Fruit fly (Drosophila melanogaster) whole organism, embryonic: Measurements from ENCODE around the gene CG14720.

Experiments used
- ATbp ChIP-seq: fragments of 200-800 bp; sonication (Bioruptor generic); optimal IDR thresholded peaks from 2 replicates; lab custom pipeline; 2017; ENCODE audit warnings: missing biosample characterization, mild to moderate bottlenecking, missing genetic modification characterization, missing genetic modification reagents
- B-H2 ChIP-seq: fragments of 200-800 bp; sonication (Bioruptor generic); optimal IDR thresholded peaks from 2 replicates; lab custom pipeline; 2018; ENCODE audit warnings: missing biosample characterization, mild to moderate bottlenecking, missing genetic modification characterization
- BtbVII ChIP-seq: fragments of 200-800 bp; sonication (Bioruptor generic); optimal IDR thresholded peaks from 3 replicates; lab custom pipeline; 2017; ENCODE audit warnings: missing biosample characterization, mild to moderate bottlenecking, missing genetic modification characterization
- CG10431 ChIP-seq: fragments of 200-800 bp; sonication (Bioruptor generic); optimal IDR thresholded peaks from 3 replicates; lab custom pipeline; 2018; ENCODE audit warnings: missing biosample characterization, mild to moderate bottlenecking, missing genetic modification characterization
- CG10543 ChIP-seq: fragments of 200-800 bp; sonication (Bioruptor generic); optimal IDR thresholded peaks from 3 replicates; lab custom pipeline; 2017; ENCODE audit warnings: missing biosample characterization, mild to moderate bottlenecking, missing genetic modification characterization, moderate library complexity
- CG11085 ChIP-seq: fragments of 200-800 bp; sonication (Bioruptor generic); IDR thresholded peaks from 2 replicates; pipeline ENCODE4 v1.3.6; 2022; ENCODE audit warnings: missing biosample characterization, missing genetic modification characterization
- CG11723 ChIP-seq: fragments of 200-800 bp; sonication (Bioruptor generic); optimal IDR thresholded peaks from 2 replicates; lab custom pipeline; 2017; ENCODE audit warnings: missing biosample characterization, mild to moderate bottlenecking, missing genetic modification characterization
- CG12071 ChIP-seq: fragments of 200-800 bp; sonication (Bioruptor generic); optimal IDR thresholded peaks from 3 replicates; lab custom pipeline; 2018; ENCODE audit warnings: missing biosample characterization, mild to moderate bottlenecking, missing genetic modification characterization
- CG12219 ChIP-seq: fragments of 200-800 bp; sonication (Bioruptor generic); optimal IDR thresholded peaks from 3 replicates; lab custom pipeline; 2018; ENCODE audit warnings: missing biosample characterization, mild to moderate bottlenecking, missing genetic modification characterization
- CG12299 ChIP-seq: fragments of 200-800 bp; sonication (Bioruptor generic); optimal IDR thresholded peaks from 2 replicates; lab custom pipeline; 2018; ENCODE audit warnings: missing biosample characterization, mild to moderate bottlenecking, missing genetic modification characterization
- CG13296 ChIP-seq: fragments of 200-800 bp; sonication (Bioruptor generic); optimal IDR thresholded peaks from 3 replicates; lab custom pipeline; 2018; ENCODE audit warnings: missing biosample characterization, mild to moderate bottlenecking, missing genetic modification characterization
- CG13624 ChIP-seq: fragments of 200-800 bp; sonication (Bioruptor generic); optimal IDR thresholded peaks from 2 replicates; lab custom pipeline; 2016; ENCODE audit warnings: missing biosample characterization, missing genetic modification characterization
- CG15514 ChIP-seq: fragments of 200-800 bp; sonication (Bioruptor generic); optimal IDR thresholded peaks from 3 replicates; lab custom pipeline; 2017; ENCODE audit warnings: missing biosample characterization, missing genetic modification characterization, mild to moderate bottlenecking, moderate library complexity, missing genetic modification reagents
- CG15601 ChIP-seq: fragments of 200-800 bp; sonication (Bioruptor generic); optimal IDR thresholded peaks from 3 replicates; lab custom pipeline; 2019; ENCODE audit warnings: missing biosample characterization, mild to moderate bottlenecking, missing genetic modification characterization, moderate library complexity
- CG1603 ChIP-seq: fragments of 200-800 bp; sonication (Bioruptor generic); optimal IDR thresholded peaks from 2 replicates; lab custom pipeline; 2019; ENCODE audit warnings: missing biosample characterization, mild to moderate bottlenecking, missing genetic modification characterization, moderate library complexity
- CG17612 ChIP-seq: fragments of 200-800 bp; sonication (Bioruptor generic); IDR thresholded peaks from 2 replicates; pipeline ENCODE4 v1.3.6; 2022; ENCODE audit warnings: missing biosample characterization, missing genetic modification characterization
- CG17802 ChIP-seq: fragments of 200-800 bp; sonication (Bioruptor generic); optimal IDR thresholded peaks from 2 replicates; lab custom pipeline; 2018; ENCODE audit warnings: missing biosample characterization, mild to moderate bottlenecking, missing genetic modification characterization, moderate library complexity
- CG31365 ChIP-seq: fragments of 200-800 bp; sonication (Bioruptor generic); optimal IDR thresholded peaks from 2 replicates; lab custom pipeline; 2018; ENCODE audit warnings: missing biosample characterization, mild to moderate bottlenecking, missing genetic modification characterization
- CG34376 ChIP-seq: fragments of 200-800 bp; sonication (Bioruptor generic); optimal IDR thresholded peaks from 2 replicates; lab custom pipeline; 2018; ENCODE audit warnings: missing biosample characterization, mild to moderate bottlenecking, missing genetic modification characterization
- CG7745 ChIP-seq: fragments of 200-800 bp; sonication (Bioruptor generic); optimal IDR thresholded peaks from 2 replicates; lab custom pipeline; 2018; ENCODE audit warnings: missing biosample characterization, mild to moderate bottlenecking, missing genetic modification characterization, moderate library complexity
- Elba2 ChIP-seq: fragments of 200-800 bp; sonication (Bioruptor generic); optimal IDR thresholded peaks from 3 replicates; lab custom pipeline; 2016; ENCODE audit warnings: missing biosample characterization, missing genetic modification characterization
- Ets97D ChIP-seq: fragments of 200-800 bp; sonication (Bioruptor generic); optimal IDR thresholded peaks from 3 replicates; lab custom pipeline; 2016; ENCODE audit warnings: missing biosample characterization, missing genetic modification characterization
- Med ChIP-seq: fragments of 200-800 bp; sonication (Bioruptor generic); peaks from one replicate; lab custom pipeline; 2016; ENCODE audit warnings: missing biosample characterization, missing genetic modification characterization, mild to moderate bottlenecking, inconsistent platforms, moderate library complexity
- NC2α ChIP-seq: fragments of 200-800 bp; sonication (Bioruptor generic); optimal IDR thresholded peaks from 2 replicates; lab custom pipeline; 2016; ENCODE audit warnings: missing biosample characterization, missing genetic modification characterization
- NK7.1 ChIP-seq: fragments of 200-800 bp; sonication (Bioruptor generic); optimal IDR thresholded peaks from 3 replicates; lab custom pipeline; 2016; ENCODE audit warnings: missing biosample characterization, missing genetic modification characterization
- PHDP ChIP-seq: fragments of 200-800 bp; sonication (Bioruptor generic); optimal IDR thresholded peaks from 3 replicates; lab custom pipeline; 2018; ENCODE audit warnings: missing biosample characterization, mild to moderate bottlenecking, missing genetic modification characterization, moderate library complexity
- Pdp1 ChIP-seq, 2 experiments: fragments of 200-800 bp; sonication (Bioruptor generic); optimal IDR thresholded peaks; 3 replicates each; lab custom pipeline; 2016; ENCODE audit warnings: missing biosample characterization in 2 of 2, missing genetic modification characterization in 2 of 2, mild to moderate bottlenecking in 1 of 2, moderate library complexity in 1 of 2
- Spps ChIP-seq: fragments of 200-800 bp; sonication (Bioruptor generic); optimal IDR thresholded peaks from 2 replicates; lab custom pipeline; 2018; ENCODE audit warnings: missing biosample characterization, mild to moderate bottlenecking, missing genetic modification characterization
- Sry-β ChIP-seq: fragments of 200-800 bp; sonication (Bioruptor generic); optimal IDR thresholded peaks from 2 replicates; lab custom pipeline; 2018; ENCODE audit warnings: missing biosample characterization, mild to moderate bottlenecking, missing genetic modification characterization, moderate library complexity
- Ssrp ChIP-seq: fragments of 200-800 bp; sonication (Bioruptor generic); optimal IDR thresholded peaks from 2 replicates; lab custom pipeline; 2018; ENCODE audit warnings: missing biosample characterization, mild to moderate bottlenecking, missing genetic modification characterization, moderate library complexity
- Xrp1 ChIP-seq: fragments of 200-800 bp; sonication (Bioruptor generic); IDR thresholded peaks from 2 replicates; pipeline ENCODE4 v1.3.6; 2022; ENCODE audit warnings: missing biosample characterization, missing genetic modification characterization
- ac ChIP-seq: fragments of 200-800 bp; sonication (Bioruptor generic); optimal IDR thresholded peaks from 3 replicates; lab custom pipeline; 2017; ENCODE audit warnings: missing biosample characterization, mild to moderate bottlenecking, missing genetic modification characterization
- al ChIP-seq: fragments of 200-800 bp; sonication (Bioruptor generic); IDR thresholded peaks from 2 replicates; pipeline ENCODE4 v1.3.6; 2022; ENCODE audit warnings: missing biosample characterization, missing genetic modification characterization
- amos ChIP-seq: fragments of 200-800 bp; sonication (Bioruptor generic); IDR thresholded peaks from 2 replicates; pipeline ENCODE4 v1.3.6; 2022; ENCODE audit warnings: missing biosample characterization, missing genetic modification characterization; ENCODE audit not compliant: partially characterized antibody
- ato ChIP-seq: fragments of 200-800 bp; sonication (Bioruptor generic); IDR thresholded peaks from 2 replicates; pipeline ENCODE4 v1.3.6; 2022; ENCODE audit warnings: missing biosample characterization, missing genetic modification characterization; ENCODE audit not compliant: partially characterized antibody
- cas ChIP-seq: fragments of 200-800 bp; sonication (Bioruptor generic); IDR thresholded peaks from 2 replicates; pipeline ENCODE4 v1.3.6; 2022; ENCODE audit warnings: missing biosample characterization, missing genetic modification characterization
- da ChIP-seq: fragments of 200-800 bp; sonication (Bioruptor generic); optimal IDR thresholded peaks from 2 replicates; lab custom pipeline; 2016; ENCODE audit warnings: missing biosample characterization, missing genetic modification characterization
- dati ChIP-seq: fragments of 200-800 bp; sonication (Bioruptor generic); IDR thresholded peaks from 2 replicates; pipeline ENCODE4 v1.3.6; 2022; ENCODE audit warnings: missing biosample characterization, missing genetic modification characterization
- eve ChIP-seq, 2 experiments: fragments of >200 bp; optimal IDR thresholded peaks; 2 replicates each; lab custom pipeline; 2017; ENCODE audit warnings: missing biosample characterization in 2 of 2, missing genetic modification characterization in 2 of 2
- exex ChIP-seq: fragments of 200-800 bp; sonication (Bioruptor generic); optimal IDR thresholded peaks from 4 replicates; lab custom pipeline; 2018; ENCODE audit warnings: missing biosample characterization, mild to moderate bottlenecking, missing genetic modification characterization, moderate library complexity
- gcm ChIP-seq: fragments of 200-800 bp; sonication (Bioruptor generic); optimal IDR thresholded peaks from 2 replicates; lab custom pipeline; 2019; ENCODE audit warnings: missing biosample characterization, mild to moderate bottlenecking, missing genetic modification characterization, moderate library complexity
- grn ChIP-seq: fragments of 200-800 bp; sonication (Bioruptor generic); optimal IDR thresholded peaks from 3 replicates; lab custom pipeline; 2017; ENCODE audit warnings: missing biosample characterization, missing genetic modification characterization
- pb ChIP-seq: fragments of 200-800 bp; sonication (Bioruptor generic); optimal IDR thresholded peaks from 3 replicates; lab custom pipeline; 2016; ENCODE audit warnings: missing biosample characterization, missing genetic modification characterization
- salm ChIP-seq: fragments of 200-800 bp; sonication (Bioruptor generic); optimal IDR thresholded peaks from 2 replicates; lab custom pipeline; 2018; ENCODE audit warnings: missing biosample characterization, mild to moderate bottlenecking, missing genetic modification characterization
- sd ChIP-seq: fragments of 200-800 bp; sonication (Bioruptor generic); optimal IDR thresholded peaks from 3 replicates; lab custom pipeline; 2018; ENCODE audit warnings: missing biosample characterization, mild to moderate bottlenecking, missing genetic modification characterization, moderate library complexity
- sim ChIP-seq: fragments of 200-800 bp; sonication (Bioruptor generic); IDR thresholded peaks from 2 replicates; pipeline ENCODE4 v1.3.6; 2022; ENCODE audit warnings: missing biosample characterization, missing genetic modification characterization
- twi ChIP-seq: fragments of 200-800 bp; optimal IDR thresholded peaks from 2 replicates; lab custom pipeline; 2019; ENCODE audit warnings: missing biosample characterization, mild to moderate bottlenecking, missing genetic modification characterization, moderate library complexity
- unpg ChIP-seq: fragments of 200-800 bp; sonication (Bioruptor generic); optimal IDR thresholded peaks from 3 replicates; lab custom pipeline; 2018; ENCODE audit warnings: missing biosample characterization, mild to moderate bottlenecking, missing genetic modification characterization, moderate library complexity
- wek ChIP-seq: fragments of 200-800 bp; sonication (Bioruptor generic); optimal IDR thresholded peaks from 3 replicates; lab custom pipeline; 2018; ENCODE audit warnings: missing biosample characterization, mild to moderate bottlenecking, missing genetic modification characterization, moderate library complexity
- z ChIP-seq: fragments of 200-800 bp; sonication (Bioruptor generic); IDR thresholded peaks from 3 replicates; pipeline ENCODE4 v1.3.6; 2022; ENCODE audit warnings: missing biosample characterization, missing genetic modification characterization

Gene CG14720

dm6 chr3R:11688055-11688454 lies 23.4 kb upstream of the CG14720 start, which contains the start of gene CG6834:
CG6834 (minus strand) TSS chr3R:11688133.
- TF ChIP-seq dati (GFP tag; lab: Robert Waterston, UW) (no peak), Ssrp (tag; lab: Kevin White, UChicago) (no peak), amos (GFP tag; lab: Robert Waterston, UW) (peak; percentile 25; the same call in 1 of the 2 replicates), sd (peak; percentile 38), wek (GFP tag; lab: Kevin White, UChicago) (peak; percentile 46), CG11085 (no peak), CG11723 (GFP tag; lab: Kevin White, UChicago) (peak; percentile 15), ato (GFP tag; lab: Robert Waterston, UW) (no peak), Ets97D (GFP tag; lab: Kevin White, UChicago) (no peak), exex (peak; percentile 85), CG15601 (peak; percentile 59), CG12071 (peak; percentile 12), CG17802 (tag; lab: Kevin White, UChicago) (no peak), Elba2 (GFP tag; lab: Kevin White, UChicago) (no peak), CG7745 (tag; lab: Kevin White, UChicago) (peak; percentile 9), Pdp1 (GFP tag; optimal IDR thresholded peaks at IDR 0.05; lab: Kevin White, UChicago) (peak in 1 of 2 experiments; percentile 90), CG31365 (tag; lab: Kevin White, UChicago) (peak; percentile 0), B-H2 (GFP tag; lab: Kevin White, UChicago) (peak; percentile 20), Xrp1 (GFP tag; lab: Robert Waterston, UW) (no peak), Sry-β (GFP tag; lab: Kevin White, UChicago) (no peak), CG13296 (GFP tag; lab: Kevin White, UChicago) (peak; percentile 53), BtbVII (GFP tag; lab: Kevin White, UChicago) (peak; percentile 47), grn (GFP tag; lab: Kevin White, UChicago) (peak; percentile 78), PHDP (tag; lab: Kevin White, UChicago) (peak; percentile 43), CG15514 (GFP tag; lab: Kevin White, UChicago) (no peak), twi (tag; lab: Kevin White, UChicago) (no peak), gcm (GFP tag; lab: Kevin White, UChicago) (no peak), CG17612 (GFP tag; lab: Robert Waterston, UW) (no peak), CG34376 (GFP tag; lab: Kevin White, UChicago) (peak; percentile 74), cas (GFP tag; lab: Robert Waterston, UW) (no peak), ATbp (GFP tag; lab: Kevin White, UChicago) (peak; percentile 1), Spps (tag; lab: Kevin White, UChicago) (no peak), al (GFP tag; lab: Robert Waterston, UW) (no peak), z (GFP tag; lab: Robert Waterston, UW) (peak; percentile 94), eve (GFP tag; optimal IDR thresholded peaks at IDR 0.05; lab: Kevin White, UChicago) (peak in 1 of 2 experiments; percentile 45), sim (GFP tag; lab: Robert Waterston, UW) (no peak), CG1603 (tag; lab: Kevin White, UChicago) (peak; percentile 15), da (GFP tag; lab: Kevin White, UChicago) (no peak), CG10431 (peak; percentile 39), unpg (GFP tag; lab: Kevin White, UChicago) (peak; percentile 20), pb (no peak), CG12219 (GFP tag; lab: Kevin White, UChicago) (peak; percentile 28), Med (GFP tag; lab: Kevin White, UChicago) (peak; percentile 73), NK7.1 (GFP tag; lab: Kevin White, UChicago) (no peak), NC2α (GFP tag; lab: Kevin White, UChicago) (no peak), salm (tag; lab: Kevin White, UChicago) (peak; percentile 66), CG13624 (GFP tag; lab: Kevin White, UChicago) (peak; percentile 19), CG10543 (GFP tag; lab: Kevin White, UChicago) (peak; percentile 20), ac (GFP tag; lab: Kevin White, UChicago) (no peak), CG12299 (tag; lab: Kevin White, UChicago) (peak; percentile 16)
